Worm (Caenorhabditis elegans) whole organism, L4 larva: ENCODE results near the gene C05G5.7.

Source experiments
- F26F4.8 ChIP-seq: fragments of 200-800 bp; sonication (Bioruptor generic); conservative IDR thresholded peaks from 2 replicates; pipeline ENCODE4 v1.3.6; 2022; ENCODE audit warnings: missing genetic modification characterization, missing compliant biosample characterization
- F44E2.7 ChIP-seq: fragments of 200-800 bp; sonication (Bioruptor generic); IDR thresholded peaks from 2 replicates; pipeline ENCODE4 v2.1.2; 2022; ENCODE audit warnings: missing genetic modification characterization, missing compliant biosample characterization
- F49E8.2 ChIP-seq: sonication (generic microtip); optimal IDR thresholded peaks from 2 replicates; lab custom pipeline; 2016; ENCODE audit warnings: missing compliant biosample characterization, mild to moderate bottlenecking, missing genetic modification characterization, borderline replicate concordance
- R02D3.7 ChIP-seq: fragments of 150-350 bp; sonication (generic microtip); optimal IDR thresholded peaks from 3 replicates; lab custom pipeline; 2014; ENCODE audit warnings: missing biosample characterization, missing genetic modification characterization
- T20F7.1 ChIP-seq: fragments of 200-800 bp; sonication (Bioruptor generic); optimal IDR thresholded peaks from 2 replicates; lab custom pipeline; 2018; ENCODE audit warnings: mild to moderate bottlenecking, missing genetic modification characterization, missing compliant biosample characterization
- Y105C5A.15 ChIP-seq: fragments of 200-800 bp; sonication (Bioruptor generic); IDR thresholded peaks from 2 replicates; pipeline ENCODE4 v1.3.6; 2022; ENCODE audit warnings: missing genetic modification characterization, missing compliant biosample characterization
- Y75B8A.6 ChIP-seq: fragments of 200-800 bp; sonication (Bioruptor generic); IDR thresholded peaks from 2 replicates; pipeline ENCODE4 v1.3.6; 2022; ENCODE audit warnings: missing genetic modification reagents, missing genetic modification characterization, missing compliant biosample characterization
- ZK546.5 ChIP-seq, 2 experiments: sonication (generic microtip); optimal IDR thresholded peaks; 2 replicates each; lab custom pipeline; 2017; ENCODE audit warnings: missing biosample characterization in 2 of 2, missing genetic modification characterization in 2 of 2
- aly-2 ChIP-seq: sonication (generic microtip); optimal IDR thresholded peaks from 2 replicates; lab custom pipeline; 2018; ENCODE audit warnings: missing biosample characterization, missing genetic modification characterization
- attf-4 ChIP-seq: sonication (generic microtip); optimal IDR thresholded peaks from 3 replicates; lab custom pipeline; 2017; ENCODE audit warnings: missing biosample characterization, missing genetic modification characterization
- ceh-20 ChIP-seq: fragments of 200-800 bp; sonication (Bioruptor generic); IDR thresholded peaks from 2 replicates; pipeline ENCODE4 v1.3.6; 2022; ENCODE audit warnings: missing genetic modification reagents, missing genetic modification characterization, missing compliant biosample characterization
- ceh-28 ChIP-seq: fragments of 150-350 bp; optimal IDR thresholded peaks from 2 replicates; lab custom pipeline; 2014; ENCODE audit warnings: missing biosample characterization, missing genetic modification reagents, missing genetic modification characterization
- ceh-32 ChIP-seq: sonication (generic microtip); optimal IDR thresholded peaks from 2 replicates; lab custom pipeline; 2016; ENCODE audit warnings: mild to moderate bottlenecking, missing genetic modification characterization, missing compliant biosample characterization; ENCODE audit not compliant: poor library complexity
- ceh-44 ChIP-seq: fragments of 200-800 bp; sonication (Bioruptor generic); IDR thresholded peaks from 2 replicates; pipeline ENCODE4 v1.3.6; 2022; ENCODE audit warnings: missing genetic modification reagents, missing genetic modification characterization, missing compliant biosample characterization
- ceh-82 ChIP-seq: sonication (generic microtip); optimal IDR thresholded peaks from 2 replicates; lab custom pipeline; 2017; ENCODE audit warnings: missing biosample characterization, missing genetic modification characterization
- cey-2 ChIP-seq: sonication (generic microtip); optimal IDR thresholded peaks from 3 replicates; lab custom pipeline; 2017; ENCODE audit warnings: missing genetic modification characterization, mild to moderate bottlenecking, missing compliant biosample characterization, antibody characterized with exemption, borderline replicate concordance; ENCODE audit not compliant: insufficient read depth
- daf-16 ChIP-seq, 3 experiments: sonication (generic microtip); optimal IDR thresholded peaks; 2 replicates each; lab custom pipeline; 2016 to 2017; ENCODE audit warnings: missing genetic modification characterization in 3 of 3, missing genetic modification reagents in 3 of 3, mild to moderate bottlenecking in 2 of 3, missing compliant biosample characterization in 2 of 3, missing biosample characterization in 1 of 3, moderate library complexity in 1 of 3
- daf-8 ChIP-seq: fragments of 200-800 bp; sonication (Bioruptor generic); IDR thresholded peaks from 2 replicates; pipeline ENCODE4 v1.3.6; 2022; ENCODE audit warnings: missing genetic modification characterization, missing compliant biosample characterization
- dmd-6 ChIP-seq: fragments of 200-800 bp; sonication (Bioruptor generic); IDR thresholded peaks from 2 replicates; pipeline ENCODE4 v1.3.6; 2022; ENCODE audit warnings: missing genetic modification reagents, missing genetic modification characterization, missing compliant biosample characterization
- dmd-8 ChIP-seq: fragments of 200-800 bp; sonication (Bioruptor generic); IDR thresholded peaks from 2 replicates; pipeline ENCODE4 v1.3.6; 2022; ENCODE audit warnings: missing genetic modification characterization, missing compliant biosample characterization
- dmd-9 ChIP-seq: fragments of 200-800 bp; sonication (Bioruptor generic); IDR thresholded peaks from 2 replicates; pipeline ENCODE4 v1.3.6; 2022; ENCODE audit warnings: missing genetic modification reagents, missing genetic modification characterization, missing compliant biosample characterization
- duxl-1 ChIP-seq: sonication (generic microtip); optimal IDR thresholded peaks from 2 replicates; lab custom pipeline; 2016; ENCODE audit warnings: mild to moderate bottlenecking, missing genetic modification characterization, moderate library complexity, missing compliant biosample characterization; ENCODE audit not compliant: poor library complexity
- egl-27 ChIP-seq: sonication (generic microtip); optimal IDR thresholded peaks from 3 replicates; lab custom pipeline; 2017; ENCODE audit warnings: missing biosample characterization, missing genetic modification reagents, missing genetic modification characterization
- fkh-10 ChIP-seq: fragments of 150-350 bp; optimal IDR thresholded peaks from 2 replicates; lab custom pipeline; 2014; ENCODE audit warnings: missing biosample characterization, missing genetic modification reagents, missing genetic modification characterization
- hlh-11 ChIP-seq: fragments of 200-800 bp; sonication (Bioruptor generic); optimal IDR thresholded peaks from 2 replicates; lab custom pipeline; 2018; ENCODE audit warnings: mild to moderate bottlenecking, missing genetic modification characterization, missing compliant biosample characterization
- hlh-30 ChIP-seq: sonication (generic microtip); optimal IDR thresholded peaks from 2 replicates; lab custom pipeline; 2017; ENCODE audit warnings: antibody characterized with exemption, mild to moderate bottlenecking, missing genetic modification characterization, missing compliant biosample characterization; ENCODE audit not compliant: insufficient read depth
- hmg-1.1 ChIP-seq: fragments of 200-800 bp; sonication (Bioruptor generic); IDR thresholded peaks from 2 replicates; pipeline ENCODE4 v1.3.6; 2022; ENCODE audit warnings: missing genetic modification reagents, missing genetic modification characterization, missing compliant biosample characterization
- jun-1 ChIP-seq: fragments of 150-350 bp; optimal IDR thresholded peaks from 2 replicates; lab custom pipeline; 2014; ENCODE audit warnings: missing biosample characterization, missing genetic modification reagents, missing genetic modification characterization
- lim-7 ChIP-seq: fragments of 200-800 bp; sonication (Bioruptor generic); IDR thresholded peaks from 2 replicates; pipeline ENCODE4 v1.3.6; 2022; ENCODE audit warnings: missing genetic modification characterization, missing compliant biosample characterization
- lin-1 ChIP-seq: fragments of 200-800 bp; sonication (Bioruptor generic); IDR thresholded peaks from 2 replicates; pipeline ENCODE4 v1.3.6; 2022; ENCODE audit warnings: missing genetic modification reagents, missing genetic modification characterization, missing compliant biosample characterization
- lin-13 ChIP-seq: fragments of 150-350 bp; optimal IDR thresholded peaks from 2 replicates; lab custom pipeline; 2014; ENCODE audit warnings: missing biosample characterization, missing genetic modification reagents, missing genetic modification characterization
- lin-38 ChIP-seq: fragments of 200-800 bp; sonication (Bioruptor generic); IDR thresholded peaks from 2 replicates; pipeline ENCODE4 v1.3.6; 2022; ENCODE audit warnings: missing genetic modification reagents, missing genetic modification characterization, missing compliant biosample characterization
- lir-3 ChIP-seq: sonication (generic microtip); optimal IDR thresholded peaks from 2 replicates; lab custom pipeline; 2016; ENCODE audit warnings: mild to moderate bottlenecking, missing genetic modification characterization, missing compliant biosample characterization
- madf-9 ChIP-seq: fragments of 200-800 bp; sonication (Bioruptor generic); conservative IDR thresholded peaks from 2 replicates; pipeline ENCODE4 v1.3.6; 2022; ENCODE audit warnings: missing genetic modification reagents, missing genetic modification characterization, missing compliant biosample characterization
- mdl-1 ChIP-seq, 2 experiments: fragments of 150-350 bp in 1 of 2; sonication (generic microtip) in 1 of 2; optimal IDR thresholded peaks; 2 replicates each; lab custom pipeline; 2014 to 2017; ENCODE audit warnings: missing biosample characterization in 2 of 2, missing genetic modification characterization in 2 of 2
- mxl-2 ChIP-seq: fragments of 200-800 bp; sonication (Bioruptor generic); conservative IDR thresholded peaks from 2 replicates; pipeline ENCODE4 v1.3.6; 2022; ENCODE audit warnings: missing genetic modification reagents, missing genetic modification characterization, missing compliant biosample characterization
- nhr-10 ChIP-seq: fragments of 150-350 bp; optimal IDR thresholded peaks from 2 replicates; lab custom pipeline; 2014; ENCODE audit warnings: missing biosample characterization, missing genetic modification characterization
- nhr-11 ChIP-seq: fragments of 150-350 bp; optimal IDR thresholded peaks from 2 replicates; lab custom pipeline; 2014; ENCODE audit warnings: missing biosample characterization, missing genetic modification characterization
- nhr-237 ChIP-seq: sonication (generic microtip); optimal IDR thresholded peaks from 2 replicates; lab custom pipeline; 2017; ENCODE audit warnings: missing biosample characterization, missing genetic modification characterization
- nhr-41 ChIP-seq: fragments of 200-800 bp; sonication (Bioruptor generic); IDR thresholded peaks from 2 replicates; pipeline ENCODE4 v1.3.6; 2022; ENCODE audit warnings: missing genetic modification reagents, missing genetic modification characterization, missing compliant biosample characterization
- pqm-1 ChIP-seq: sonication (generic microtip); optimal IDR thresholded peaks from 2 replicates; lab custom pipeline; 2017; ENCODE audit warnings: missing biosample characterization, missing genetic modification characterization
- rbr-2 ChIP-seq: sonication (generic microtip); optimal IDR thresholded peaks from 2 replicates; lab custom pipeline; 2016; ENCODE audit warnings: missing genotype, missing genetic modification characterization, missing compliant biosample characterization
- saeg-2 ChIP-seq: fragments of 200-800 bp; sonication (Bioruptor generic); IDR thresholded peaks from 2 replicates; pipeline ENCODE4 v1.3.6; 2022; ENCODE audit warnings: missing genetic modification reagents, missing genetic modification characterization, missing compliant biosample characterization
- set-16 ChIP-seq: fragments of 200-800 bp; sonication (Bioruptor generic); IDR thresholded peaks from 2 replicates; pipeline ENCODE4 v1.3.6; 2022; ENCODE audit warnings: missing genetic modification reagents, missing genetic modification characterization, missing compliant biosample characterization
- snpc-1.2 ChIP-seq: fragments of 200-800 bp; sonication (Bioruptor generic); IDR thresholded peaks from 2 replicates; pipeline ENCODE4 v1.3.6; 2022; ENCODE audit warnings: missing genetic modification reagents, missing genetic modification characterization, missing compliant biosample characterization
- spr-3 ChIP-seq: fragments of 200-800 bp; sonication (Bioruptor generic); optimal IDR thresholded peaks from 2 replicates; lab custom pipeline; 2018; ENCODE audit warnings: mild to moderate bottlenecking, missing genetic modification characterization, missing compliant biosample characterization
- vab-7 ChIP-seq: fragments of 200-800 bp; sonication (Bioruptor generic); IDR thresholded peaks from 2 replicates; pipeline ENCODE4 v1.3.6; 2022; ENCODE audit warnings: missing genetic modification reagents, missing genetic modification characterization, missing compliant biosample characterization
- zag-1 ChIP-seq: fragments of 150-350 bp; optimal IDR thresholded peaks from 2 replicates; lab custom pipeline; 2014; ENCODE audit warnings: missing biosample characterization, missing genetic modification characterization
- zfp-3 ChIP-seq: fragments of 200-800 bp; sonication (Bioruptor generic); conservative IDR thresholded peaks from 2 replicates; pipeline ENCODE4 v1.3.6; 2022; ENCODE audit warnings: missing genetic modification reagents, missing genetic modification characterization, missing compliant biosample characterization
- zip-11 ChIP-seq: fragments of 200-800 bp; sonication (Bioruptor generic); IDR thresholded peaks from 2 replicates; pipeline ENCODE4 v1.3.6; 2022; ENCODE audit warnings: missing genetic modification characterization, missing compliant biosample characterization
- zip-2 ChIP-seq: fragments of 150-350 bp; optimal IDR thresholded peaks from 2 replicates; lab custom pipeline; 2014; ENCODE audit warnings: missing biosample characterization, missing genetic modification characterization

The C05G5.7 gene

DNA sequence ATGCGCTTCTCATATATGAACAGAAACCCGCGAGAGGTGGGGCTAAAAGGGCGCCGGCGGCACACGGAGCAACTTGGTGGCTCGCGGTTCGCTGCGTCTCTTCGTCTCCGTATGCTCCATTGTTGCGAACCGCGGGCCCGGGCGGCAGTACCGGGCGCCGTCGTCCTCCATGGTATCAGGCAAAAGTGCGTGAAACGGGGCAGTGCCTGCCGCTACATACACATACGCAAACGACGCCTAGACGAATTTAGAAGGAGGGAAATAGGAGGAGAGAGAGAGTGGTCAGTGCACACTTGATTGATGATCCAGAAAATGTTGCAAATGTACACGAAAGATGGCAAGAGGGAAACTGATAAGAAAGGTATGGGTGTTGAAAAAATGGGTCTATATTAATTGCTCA, 916 bp upstream of the C05G5.7 start:
- TF ChIP-seq ceh-20 = no peak
- no peak for TF ChIP-seq dmd-9 (GFP tag; lab: Robert Waterston, UW)
- TF ChIP-seq hlh-30 (tag; lab: Kevin White, UChicago) = no peak
- no peak for TF ChIP-seq ceh-28 (tag; lab: Kevin White, UChicago)
- no peak for TF ChIP-seq aly-2 (tag; lab: Kevin White, UChicago)
- no peak for TF ChIP-seq ceh-44 (GFP tag; lab: Robert Waterston, UW)
- TF ChIP-seq ZK546.5 (tag; optimal IDR thresholded peaks at IDR 0.05; lab: Kevin White, UChicago) = no peak
- no peak for TF ChIP-seq lim-7
- no peak for TF ChIP-seq daf-8 (GFP tag; lab: Robert Waterston, UW)
- no peak for TF ChIP-seq mxl-2 (GFP tag; lab: Robert Waterston, UW)
- no peak for TF ChIP-seq R02D3.7 (tag; lab: Kevin White, UChicago)
- no peak for TF ChIP-seq spr-3 (GFP tag; lab: Kevin White, UChicago)
- no peak for TF ChIP-seq nhr-11 (tag; lab: Kevin White, UChicago)
- TF ChIP-seq hlh-11 (tag; lab: Kevin White, UChicago) = peak; percentile 84
- TF ChIP-seq lin-1 (GFP tag; lab: Robert Waterston, UW) = no peak
- TF ChIP-seq daf-16 (GFP tag; optimal IDR thresholded peaks at IDR 0.05; lab: Kevin White, UChicago) = peak in 1 of 2 experiments; percentile 39
- TF ChIP-seq daf-16 (tag; optimal IDR thresholded peaks at IDR 0.05; lab: Kevin White, UChicago) = peak; percentile 82
- no peak for TF ChIP-seq nhr-41 (GFP tag; lab: Robert Waterston, UW)
- no peak for TF ChIP-seq T20F7.1 (GFP tag; lab: Kevin White, UChicago)
- TF ChIP-seq Y105C5A.15 (GFP tag; lab: Robert Waterston, UW) = no peak
- peak; percentile 8 for TF ChIP-seq ceh-32 (tag; lab: Kevin White, UChicago)
- TF ChIP-seq zip-2 (tag; lab: Kevin White, UChicago) = no peak
- TF ChIP-seq zag-1 (tag; lab: Kevin White, UChicago) = no peak
- TF ChIP-seq vab-7 (GFP tag; lab: Robert Waterston, UW) = no peak
- no peak for TF ChIP-seq saeg-2
- no peak for TF ChIP-seq snpc-1.2 (GFP tag; lab: Robert Waterston, UW)
- no peak for TF ChIP-seq cey-2 (tag; lab: Kevin White, UChicago)
- TF ChIP-seq dmd-6 (GFP tag; lab: Robert Waterston, UW) = 0 out of 2 replicates have a peak, but pooled peaks have one; percentile 20
- no peak for TF ChIP-seq Y75B8A.6
- peak; percentile 22 for TF ChIP-seq pqm-1
- no peak for TF ChIP-seq zip-11 (GFP tag; lab: Robert Waterston, UW)
- TF ChIP-seq ceh-82 (tag; lab: Kevin White, UChicago) = no peak
- TF ChIP-seq duxl-1 = no peak
- TF ChIP-seq dmd-8 (GFP tag; lab: Robert Waterston, UW) = no peak
- no peak for TF ChIP-seq fkh-10 (GFP tag; lab: Kevin White, UChicago)
- TF ChIP-seq lin-13 (GFP tag; lab: Kevin White, UChicago) = no peak
- TF ChIP-seq zfp-3 (GFP tag; lab: Robert Waterston, UW) = no peak
- TF ChIP-seq F26F4.8 = no peak
- no peak for TF ChIP-seq attf-4 (tag; lab: Kevin White, UChicago)
- no peak for TF ChIP-seq jun-1 (tag; lab: Kevin White, UChicago)
- TF ChIP-seq mdl-1 (tag; optimal IDR thresholded peaks at IDR 0.05; lab: Kevin White, UChicago) = peak in 1 of 2 experiments; percentile 40
- TF ChIP-seq egl-27 (tag; lab: Kevin White, UChicago) = no peak
- no peak for TF ChIP-seq lin-38
- no peak for TF ChIP-seq madf-9
- TF ChIP-seq F49E8.2 (tag; lab: Kevin White, UChicago) = no peak
- 0 out of 2 replicates have a peak, but pooled peaks have one; percentile 46 for TF ChIP-seq F44E2.7 (GFP tag; lab: Robert Waterston, UW)
- no peak for TF ChIP-seq nhr-10 (tag; lab: Kevin White, UChicago)
- TF ChIP-seq hmg-1.1 = peak; percentile 60; the same call in 1 of the 2 replicates
- TF ChIP-seq nhr-237 = no peak
- TF ChIP-seq rbr-2 (tag; lab: Kevin White, UChicago) = peak; percentile 36
- TF ChIP-seq lir-3 (tag; lab: Kevin White, UChicago) = no peak
- peak; percentile 94 for TF ChIP-seq set-16 (GFP tag; lab: Robert Waterston, UW)
